Worm (Caenorhabditis elegans) whole organism, young adult: ENCODE measurements around the gene his-5.

Experiments used
- B0261.1 ChIP-seq: sonication (generic microtip); optimal IDR thresholded peaks from 2 replicates; lab custom pipeline; 2016; ENCODE audit warnings: mild to moderate bottlenecking, missing genetic modification characterization, moderate library complexity, missing compliant biosample characterization
- C06A6.2 ChIP-seq: fragments of 200-800 bp; sonication (Bioruptor generic); conservative IDR thresholded peaks from 2 replicates; pipeline ENCODE4 v1.3.6; 2022; ENCODE audit warnings: missing genetic modification characterization, missing compliant biosample characterization
- D2030.7 ChIP-seq: fragments of 200-800 bp; sonication (Bioruptor generic); IDR thresholded peaks from 2 replicates; pipeline ENCODE4 v1.3.6; 2022; ENCODE audit warnings: missing genetic modification reagents, missing genetic modification characterization, missing compliant biosample characterization
- F10E7.11 ChIP-seq: sonication (generic microtip); optimal IDR thresholded peaks from 2 replicates; lab custom pipeline; 2017; ENCODE audit warnings: mild to moderate bottlenecking, missing genetic modification characterization, moderate library complexity, missing compliant biosample characterization
- F33H1.4 ChIP-seq: fragments of 200-800 bp; sonication (Bioruptor generic); IDR thresholded peaks from 2 replicates; pipeline ENCODE4 v1.3.6; 2022; ENCODE audit warnings: missing genetic modification reagents, missing genetic modification characterization, missing compliant biosample characterization
- F39B2.1 ChIP-seq: fragments of 200-800 bp; sonication (Bioruptor generic); IDR thresholded peaks from 2 replicates; pipeline ENCODE4 v1.3.6; 2022; ENCODE audit warnings: missing genetic modification reagents, missing genetic modification characterization, missing compliant biosample characterization
- F49E8.2 ChIP-seq: sonication (generic microtip); optimal IDR thresholded peaks from 3 replicates; lab custom pipeline; 2017; ENCODE audit warnings: missing genetic modification characterization, mild to moderate bottlenecking, missing compliant biosample characterization, antibody characterized with exemption, moderate library complexity; ENCODE audit not compliant: insufficient read depth
- T07F8.4 ChIP-seq: sonication (generic microtip); optimal IDR thresholded peaks from 2 replicates; lab custom pipeline; 2016; ENCODE audit warnings: mild to moderate bottlenecking, missing genetic modification characterization, moderate library complexity, missing compliant biosample characterization
- Y53F4B.3 ChIP-seq: fragments of 200-800 bp; sonication (Bioruptor generic); IDR thresholded peaks from 2 replicates; pipeline ENCODE4 v1.3.6; 2022; ENCODE audit warnings: missing genetic modification reagents, missing genetic modification characterization, missing compliant biosample characterization
- Y56A3A.18 ChIP-seq: fragments of 200-800 bp; sonication (Bioruptor generic); IDR thresholded peaks from 2 replicates; pipeline ENCODE4 v1.3.6; 2022; ENCODE audit warnings: missing genetic modification reagents, missing genetic modification characterization, missing compliant biosample characterization
- Y79H2A.3 ChIP-seq: fragments of 200-800 bp; sonication (Bioruptor generic); conservative IDR thresholded peaks from 2 replicates; pipeline ENCODE4 v1.3.6; 2022; ENCODE audit warnings: missing genetic modification reagents, missing genetic modification characterization, missing compliant biosample characterization
- ama-1 ChIP-seq, 3 experiments: fragments of 150-350 bp in 1 of 3; sonication (generic microtip) in 2 of 3; optimal IDR thresholded peaks; 2 replicates each; lab custom pipeline; 2014 to 2018; ENCODE audit warnings: missing biosample characterization in 2 of 3, missing genetic modification characterization in 2 of 3, missing genetic modification reagents in 2 of 3
- atf-7 ChIP-seq: sonication (generic microtip); optimal IDR thresholded peaks from 2 replicates; lab custom pipeline; 2017; ENCODE audit warnings: mild to moderate bottlenecking, missing genetic modification characterization, missing compliant biosample characterization
- bed-1 ChIP-seq: fragments of 200-800 bp; sonication (Bioruptor generic); IDR thresholded peaks from 2 replicates; pipeline ENCODE4 v1.3.6; 2022; ENCODE audit warnings: missing genetic modification reagents, missing genetic modification characterization, missing compliant biosample characterization
- die-1 ChIP-seq: sonication (generic microtip); optimal IDR thresholded peaks from 2 replicates; lab custom pipeline; 2016; ENCODE audit warnings: missing genotype, mild to moderate bottlenecking, missing genetic modification characterization, missing compliant biosample characterization
- dox-1 ChIP-seq: fragments of 200-800 bp; sonication (Bioruptor generic); IDR thresholded peaks from 2 replicates; pipeline ENCODE4 v1.3.6; 2022; ENCODE audit warnings: missing genetic modification reagents, missing genetic modification characterization, missing compliant biosample characterization
- egl-44 ChIP-seq: fragments of 200-800 bp; sonication (Bioruptor generic); IDR thresholded peaks from 2 replicates; pipeline ENCODE4 v1.3.6; 2022; ENCODE audit warnings: missing genetic modification reagents, missing genetic modification characterization, missing compliant biosample characterization
- gei-17 ChIP-seq: fragments of 200-800 bp; sonication (Bioruptor generic); optimal IDR thresholded peaks from 2 replicates; lab custom pipeline; 2018; ENCODE audit warnings: mild to moderate bottlenecking, missing genetic modification characterization, missing compliant biosample characterization
- him-1 ChIP-seq: sonication (generic microtip); optimal IDR thresholded peaks from 2 replicates; lab custom pipeline; 2016; ENCODE audit warnings: missing genotype, missing genetic modification reagents, missing genetic modification characterization, missing compliant biosample characterization
- hlh-12 ChIP-seq: sonication (generic microtip); optimal IDR thresholded peaks from 2 replicates; lab custom pipeline; 2016; ENCODE audit warnings: missing genetic modification characterization, missing compliant biosample characterization
- hlh-26 ChIP-seq: fragments of 200-800 bp; sonication (Bioruptor generic); conservative IDR thresholded peaks from 2 replicates; pipeline ENCODE4 v1.3.6; 2022; ENCODE audit warnings: missing genetic modification reagents, missing genetic modification characterization, missing compliant biosample characterization
- hmg-1.2 ChIP-seq: fragments of 200-800 bp; sonication (Bioruptor generic); IDR thresholded peaks from 2 replicates; pipeline ENCODE4 v1.3.6; 2022; ENCODE audit warnings: missing genetic modification reagents, missing genetic modification characterization, missing compliant biosample characterization
- lin-40 ChIP-seq: sonication (generic microtip); optimal IDR thresholded peaks from 2 replicates; lab custom pipeline; 2016; ENCODE audit warnings: missing genetic modification characterization, mild to moderate bottlenecking, missing compliant biosample characterization, missing genotype, missing genetic modification reagents
- madf-6 ChIP-seq: fragments of 200-800 bp; sonication (Bioruptor generic); IDR thresholded peaks from 2 replicates; pipeline ENCODE4 v1.3.6; 2022; ENCODE audit warnings: missing genetic modification reagents, missing genetic modification characterization, missing compliant biosample characterization
- mcd-1 ChIP-seq: fragments of 200-800 bp; sonication (Bioruptor generic); IDR thresholded peaks from 2 replicates; pipeline ENCODE4 v1.3.6; 2022; ENCODE audit warnings: missing genetic modification reagents, missing genetic modification characterization, missing compliant biosample characterization
- mes-4 ChIP-seq: sonication (generic microtip); optimal IDR thresholded peaks from 2 replicates; lab custom pipeline; 2016; ENCODE audit warnings: missing genotype, missing genetic modification characterization, missing compliant biosample characterization
- nhr-90 ChIP-seq: sonication (generic microtip); optimal IDR thresholded peaks from 2 replicates; lab custom pipeline; 2016; ENCODE audit warnings: missing genotype, mild to moderate bottlenecking, missing genetic modification characterization, missing compliant biosample characterization
- pbrm-1 ChIP-seq: fragments of 200-800 bp; sonication (Bioruptor generic); IDR thresholded peaks from 2 replicates; pipeline ENCODE4 v1.3.6; 2022; ENCODE audit warnings: missing genetic modification reagents, missing genetic modification characterization, missing compliant biosample characterization
- pha-4 ChIP-seq: fragments of 150-350 bp; sonication (generic microtip); optimal IDR thresholded peaks from 2 replicates; lab custom pipeline; 2014; ENCODE audit warnings: missing biosample characterization, missing genetic modification reagents, missing genetic modification characterization
- rcor-1 ChIP-seq: fragments of 200-800 bp; sonication (Bioruptor generic); IDR thresholded peaks from 2 replicates; pipeline ENCODE4 v1.3.6; 2022; ENCODE audit warnings: missing genetic modification reagents, missing genetic modification characterization, missing compliant biosample characterization
- rpc-1 ChIP-seq, 2 experiments: fragments of 150-350 bp in 1 of 2; sonication (generic microtip) in 1 of 2; optimal IDR thresholded peaks; 2 replicates each; lab custom pipeline; 2014 to 2018; ENCODE audit warnings: missing biosample characterization in 1 of 2, missing genetic modification characterization in 1 of 2, missing genetic modification reagents in 1 of 2, missing genotype in 1 of 2
- sea-2 ChIP-seq: fragments of 200-800 bp; sonication (Bioruptor generic); IDR thresholded peaks from 2 replicates; pipeline ENCODE4 v1.3.6; 2022; ENCODE audit warnings: missing genetic modification characterization, missing compliant biosample characterization
- snpc-1.1 ChIP-seq: sonication (generic microtip); optimal IDR thresholded peaks from 2 replicates; lab custom pipeline; 2017; ENCODE audit warnings: missing genetic modification characterization, mild to moderate bottlenecking, missing compliant biosample characterization, antibody characterized with exemption, moderate library complexity, missing genotype, missing genetic modification reagents; ENCODE audit not compliant: insufficient read depth
- snpc-4 ChIP-seq, 5 experiments: fragments of 150-350 bp in 1 of 5; sonication (generic microtip) in 4 of 5; optimal IDR thresholded peaks; 2 replicates each; lab custom pipeline; 2014 to 2018; ENCODE audit warnings: missing genetic modification characterization in 5 of 5, missing biosample characterization in 3 of 5, antibody characterized with exemption in 2 of 5, mild to moderate bottlenecking in 2 of 5, missing compliant biosample characterization in 2 of 5, missing genotype in 2 of 5, moderate library complexity in 2 of 5, missing genetic modification reagents in 1 of 5
- sptf-2 ChIP-seq: fragments of 200-800 bp; sonication (Bioruptor generic); optimal IDR thresholded peaks from 2 replicates; lab custom pipeline; 2018; ENCODE audit warnings: mild to moderate bottlenecking, missing genetic modification characterization, missing compliant biosample characterization
- unc-62 ChIP-seq: fragments of 150-350 bp; optimal IDR thresholded peaks from 2 replicates; lab custom pipeline; 2014; ENCODE audit warnings: missing biosample characterization, missing genetic modification reagents, missing genetic modification characterization
- zfh-2 ChIP-seq: fragments of 200-800 bp; sonication (Bioruptor generic); conservative IDR thresholded peaks from 2 replicates; pipeline ENCODE4 v1.3.6; 2022; ENCODE audit warnings: missing genetic modification reagents, missing genetic modification characterization, missing compliant biosample characterization
- zim-3 ChIP-seq: sonication (generic microtip); optimal IDR thresholded peaks from 2 replicates; lab custom pipeline; 2017; ENCODE audit warnings: mild to moderate bottlenecking, missing genetic modification characterization, moderate library complexity, missing compliant biosample characterization
- ztf-22 ChIP-seq: fragments of 200-800 bp; sonication (Bioruptor generic); optimal IDR thresholded peaks from 2 replicates; lab custom pipeline; 2018; ENCODE audit warnings: mild to moderate bottlenecking, missing genetic modification characterization, moderate library complexity, missing compliant biosample characterization
- ztf-28 ChIP-seq: fragments of 200-800 bp; sonication (Bioruptor generic); IDR thresholded peaks from 2 replicates; pipeline ENCODE4 v1.3.6; 2022; ENCODE audit warnings: missing genetic modification reagents, missing genetic modification characterization, missing compliant biosample characterization

his-5 gene

ce11 chrV:8534534-8535283 is at the start of gene his-5, which contains the start of gene his-6:
Gene his-5, plus strand, starts transcription at chrV:8535214.
Gene his-6, minus strand, starts transcription at chrV:8534977.
- peak; percentile 69 for TF ChIP-seq dox-1 (GFP tag; lab: Robert Waterston, UW)
- TF ChIP-seq sea-2 (GFP tag; lab: Robert Waterston, UW), result 0 out of 2 replicates have a peak, but pooled peaks have one; percentile 10
- peak; percentile 30; the same call in 1 of the 2 replicates for TF ChIP-seq hmg-1.2 (GFP tag; lab: Robert Waterston, UW)
- peak; percentile 35; the same call in 1 of the 2 replicates for TF ChIP-seq D2030.7
- peak; percentile 98 for TF ChIP-seq F39B2.1 (GFP tag; lab: Robert Waterston, UW)
- peak; percentile 58; the same call in 1 of the 2 replicates for TF ChIP-seq C06A6.2 (GFP tag; lab: Robert Waterston, UW)
- 0 out of 2 replicates have a peak, but pooled peaks have one; percentile 36 for TF ChIP-seq mcd-1 (GFP tag; lab: Robert Waterston, UW)
- 0 out of 2 replicates have a peak, but pooled peaks have one; percentile 30 for TF ChIP-seq pbrm-1 (GFP tag; lab: Robert Waterston, UW)

ce11 chrV:8494260-8494939 is 40.6 kb upstream of the his-5 start, which contains the start of gene pxn-1:
Gene pxn-1, plus strand, starts transcription at chrV:8494889.
- TF ChIP-seq T07F8.4 (tag; lab: Kevin White, UChicago) (no peak), D2030.7 (no peak), hlh-12 (tag; lab: Kevin White, UChicago) (no peak), die-1 (tag; lab: Kevin White, UChicago) (no peak), zim-3 (no peak), hlh-26 (GFP tag; lab: Robert Waterston, UW) (no peak), ztf-22 (GFP tag; lab: Kevin White, UChicago) (no peak), lin-40 (tag; lab: Kevin White, UChicago) (no peak), F10E7.11 (no peak), F33H1.4 (GFP tag; lab: Robert Waterston, UW) (no peak), rpc-1 (optimal IDR thresholded peaks at IDR 0.05; lab: Kevin White, UChicago) (no peak), rpc-1 (tag; optimal IDR thresholded peaks at IDR 0.05; lab: Kevin White, UChicago) (no peak), mes-4 (no peak), ama-1 (optimal IDR thresholded peaks at IDR 0.05; lab: Kevin White, UChicago) (no peak), ama-1 (GFP tag; optimal IDR thresholded peaks at IDR 0.05; lab: Kevin White, UChicago) (no peak), Y56A3A.18 (GFP tag; lab: Robert Waterston, UW) (no peak), Y79H2A.3 (no peak), gei-17 (no peak), zfh-2 (GFP tag; lab: Robert Waterston, UW) (no peak), sea-2 (GFP tag; lab: Robert Waterston, UW) (no peak), C06A6.2 (GFP tag; lab: Robert Waterston, UW) (no peak), atf-7 (tag; lab: Kevin White, UChicago) (no peak)

- peak; percentile 56 for TF ChIP-seq him-1 (tag; lab: Kevin White, UChicago)
- peak; percentile 52; the same call in 1 of the 2 replicates for TF ChIP-seq madf-6
- TF ChIP-seq snpc-4 (GFP tag; optimal IDR thresholded peaks at IDR 0.05; lab: Kevin White, UChicago), result no peak
- TF ChIP-seq snpc-4 (tag; optimal IDR thresholded peaks at IDR 0.05; lab: Kevin White, UChicago), result peak in 1 of 4 experiments; percentile 74
- TF ChIP-seq B0261.1 (tag; lab: Kevin White, UChicago), result peak; percentile 66
- no peak for TF ChIP-seq mcd-1 (GFP tag; lab: Robert Waterston, UW)
- TF ChIP-seq ztf-22 (GFP tag; lab: Kevin White, UChicago), result no peak
- peak; percentile 29 for TF ChIP-seq snpc-1.1 (tag; lab: Kevin White, UChicago)
- no peak for TF ChIP-seq bed-1
- TF ChIP-seq unc-62 (GFP tag; lab: Kevin White, UChicago), result no peak
- 0 out of 2 replicates have a peak, but pooled peaks have one; percentile 26 for TF ChIP-seq Y53F4B.3
- no peak for TF ChIP-seq ztf-28
- TF ChIP-seq F49E8.2 (tag; lab: Kevin White, UChicago), result no peak
- peak; percentile 56 for TF ChIP-seq nhr-90
- TF ChIP-seq sea-2 (GFP tag; lab: Robert Waterston, UW), result no peak
- TF ChIP-seq D2030.7, result peak; percentile 71
- TF ChIP-seq rcor-1, result 0 out of 2 replicates have a peak, but pooled peaks have one; percentile 17
- no peak for TF ChIP-seq pha-4 (tag; lab: Kevin White, UChicago)
- TF ChIP-seq hmg-1.2 (GFP tag; lab: Robert Waterston, UW), result peak; percentile 60
- TF ChIP-seq egl-44 (GFP tag; lab: Robert Waterston, UW), result 0 out of 2 replicates have a peak, but pooled peaks have one; percentile 34
- TF ChIP-seq Y56A3A.18 (GFP tag; lab: Robert Waterston, UW), result no peak
- TF ChIP-seq sptf-2 (GFP tag; lab: Kevin White, UChicago), result peak; percentile 74
These were observed 39.9 kb upstream of the his-5 start for ce11 chrV:8495106-8495505.
